Fruit fly (Drosophila melanogaster) whole organism, embryonic: ENCODE measurements around the gene CG31178.

Source experiments
- Atf6 ChIP-seq: fragments of 200-800 bp; sonication (Bioruptor generic); IDR thresholded peaks from 2 replicates; pipeline ENCODE4 v1.3.6; 2022; ENCODE audit warnings: missing biosample characterization, missing genetic modification characterization
- C15 ChIP-seq: fragments of 200-800 bp; sonication (Bioruptor generic); IDR thresholded peaks from 3 replicates; pipeline ENCODE4 v1.3.6; 2022; ENCODE audit warnings: missing biosample characterization, missing genetic modification characterization
- CG10147 ChIP-seq: fragments of 200-800 bp; sonication (Bioruptor generic); optimal IDR thresholded peaks from 2 replicates; lab custom pipeline; 2019; ENCODE audit warnings: missing biosample characterization, mild to moderate bottlenecking, missing genetic modification characterization, moderate library complexity
- CG1024 ChIP-seq: fragments of 200-800 bp; sonication (Bioruptor generic); IDR thresholded peaks from 2 replicates; pipeline ENCODE4 v1.3.6; 2022; ENCODE audit warnings: missing biosample characterization, missing genetic modification characterization
- CG12942 ChIP-seq: fragments of 200-800 bp; sonication (Bioruptor generic); optimal IDR thresholded peaks from 3 replicates; lab custom pipeline; 2016; ENCODE audit warnings: missing biosample characterization, missing genetic modification characterization
- CG13424 ChIP-seq: fragments of 200-800 bp; sonication (Bioruptor generic); optimal IDR thresholded peaks from 2 replicates; lab custom pipeline; 2019; ENCODE audit warnings: missing biosample characterization, mild to moderate bottlenecking, missing genetic modification characterization, moderate library complexity
- CG13775 ChIP-seq: fragments of 200-800 bp; sonication (Bioruptor generic); optimal IDR thresholded peaks from 3 replicates; lab custom pipeline; 2017; ENCODE audit warnings: missing biosample characterization, mild to moderate bottlenecking, missing genetic modification characterization
- CG14050 ChIP-seq: fragments of 200-800 bp; sonication (Bioruptor generic); IDR thresholded peaks from 3 replicates; pipeline ENCODE4 v1.3.6; 2022; ENCODE audit warnings: missing biosample characterization, missing genetic modification characterization
- CG16815 ChIP-seq: fragments of 200-800 bp; sonication (Bioruptor generic); optimal IDR thresholded peaks from 3 replicates; lab custom pipeline; 2017; ENCODE audit warnings: missing biosample characterization, mild to moderate bottlenecking, missing genetic modification characterization
- CG17612 ChIP-seq: fragments of 200-800 bp; sonication (Bioruptor generic); IDR thresholded peaks from 2 replicates; pipeline ENCODE4 v1.3.6; 2022; ENCODE audit warnings: missing biosample characterization, missing genetic modification characterization
- CG18764 ChIP-seq: fragments of 200-800 bp; sonication (Bioruptor generic); optimal IDR thresholded peaks from 3 replicates; lab custom pipeline; 2016; ENCODE audit warnings: missing biosample characterization, missing genetic modification characterization
- CG31224 ChIP-seq: fragments of 200-800 bp; sonication (Bioruptor generic); IDR thresholded peaks from 2 replicates; pipeline ENCODE4 v1.3.6; 2022; ENCODE audit warnings: missing biosample characterization, missing genetic modification characterization
- CG31441 ChIP-seq: fragments of 200-800 bp; sonication (Bioruptor generic); IDR thresholded peaks from 2 replicates; pipeline ENCODE4 v1.3.6; 2022; ENCODE audit warnings: missing biosample characterization, missing genetic modification characterization
- CG33213 ChIP-seq: fragments of 200-800 bp; sonication (Bioruptor generic); optimal IDR thresholded peaks from 3 replicates; lab custom pipeline; 2016; ENCODE audit warnings: missing biosample characterization, missing genetic modification characterization
- CG4730 ChIP-seq: fragments of 200-800 bp; sonication (Bioruptor generic); IDR thresholded peaks from 2 replicates; pipeline ENCODE4 v1.3.6; 2022; ENCODE audit warnings: missing biosample characterization, missing genetic modification characterization
- CG4820 ChIP-seq: fragments of 200-800 bp; sonication (Bioruptor generic); optimal IDR thresholded peaks from 3 replicates; lab custom pipeline; 2016; ENCODE audit warnings: missing biosample characterization, missing genetic modification characterization
- CG5245 ChIP-seq: fragments of 200-800 bp; sonication (Bioruptor generic); optimal IDR thresholded peaks from 3 replicates; lab custom pipeline; 2016; ENCODE audit warnings: missing biosample characterization, missing genetic modification characterization
- CG6272 ChIP-seq: fragments of 200-800 bp; sonication (Bioruptor generic); IDR thresholded peaks from 2 replicates; pipeline ENCODE4 v1.3.6; 2022; ENCODE audit warnings: missing biosample characterization, missing genetic modification characterization
- CG7372 ChIP-seq: fragments of 200-800 bp; sonication (Bioruptor generic); IDR thresholded peaks from 2 replicates; pipeline ENCODE4 v1.3.6; 2022; ENCODE audit warnings: missing biosample characterization, missing genetic modification characterization
- CG7839 ChIP-seq: fragments of 200-800 bp; sonication (Bioruptor generic); optimal IDR thresholded peaks from 3 replicates; lab custom pipeline; 2018; ENCODE audit warnings: missing biosample characterization, mild to moderate bottlenecking, missing genetic modification characterization, moderate library complexity
- CG7987 ChIP-seq: fragments of 200-800 bp; sonication (Bioruptor generic); optimal IDR thresholded peaks from 2 replicates; lab custom pipeline; 2018; ENCODE audit warnings: missing biosample characterization, mild to moderate bottlenecking, missing genetic modification characterization, moderate library complexity
- CG8089 ChIP-seq: fragments of 200-800 bp; sonication (Bioruptor generic); optimal IDR thresholded peaks from 3 replicates; lab custom pipeline; 2016; ENCODE audit warnings: missing biosample characterization, missing genetic modification characterization
- CG8281 ChIP-seq: fragments of 200-800 bp; sonication (Bioruptor generic); optimal IDR thresholded peaks from 2 replicates; lab custom pipeline; 2018; ENCODE audit warnings: missing biosample characterization, mild to moderate bottlenecking, missing genetic modification characterization, moderate library complexity
- CHES-1-like ChIP-seq: fragments of 200-800 bp; sonication (Bioruptor generic); optimal IDR thresholded peaks from 2 replicates; lab custom pipeline; 2016; ENCODE audit warnings: missing biosample characterization, missing genetic modification characterization
- Dbx ChIP-seq: fragments of 200-800 bp; sonication (Bioruptor generic); IDR thresholded peaks from 3 replicates; pipeline ENCODE4 v1.3.6; 2022; ENCODE audit warnings: missing biosample characterization, missing genetic modification characterization
- Dfd ChIP-seq, 2 experiments: fragments of >200 bp; optimal IDR thresholded peaks; 2 replicates each; lab custom pipeline; 2017; ENCODE audit warnings: missing biosample characterization in 2 of 2, missing genetic modification characterization in 2 of 2
- Ets97D ChIP-seq: fragments of 200-800 bp; sonication (Bioruptor generic); optimal IDR thresholded peaks from 3 replicates; lab custom pipeline; 2016; ENCODE audit warnings: missing biosample characterization, missing genetic modification characterization
- Lhr ChIP-seq: fragments of 200-800 bp; sonication (Bioruptor generic); optimal IDR thresholded peaks from 3 replicates; lab custom pipeline; 2017; ENCODE audit warnings: mild to moderate bottlenecking, missing biosample characterization, missing genetic modification reagents, missing genetic modification characterization
- Neu2 ChIP-seq: fragments of 200-800 bp; sonication (Bioruptor generic); optimal IDR thresholded peaks from 3 replicates; lab custom pipeline; 2016; ENCODE audit warnings: missing biosample characterization, missing genetic modification characterization, borderline replicate concordance
- Oaz ChIP-seq: fragments of 200-800 bp; sonication (Bioruptor generic); IDR thresholded peaks from 2 replicates; pipeline ENCODE4 v1.3.6; 2022; ENCODE audit warnings: missing biosample characterization, missing genetic modification characterization
- Oli ChIP-seq: fragments of 200-800 bp; sonication (Bioruptor generic); optimal IDR thresholded peaks from 2 replicates; lab custom pipeline; 2018; ENCODE audit warnings: missing biosample characterization, mild to moderate bottlenecking, missing genetic modification characterization, moderate library complexity
- Vsx1 ChIP-seq: fragments of 200-800 bp; sonication (Bioruptor generic); optimal IDR thresholded peaks from 2 replicates; lab custom pipeline; 2017; ENCODE audit warnings: missing biosample characterization, mild to moderate bottlenecking, missing genetic modification characterization, missing genetic modification reagents
- ac ChIP-seq: fragments of 200-800 bp; sonication (Bioruptor generic); optimal IDR thresholded peaks from 3 replicates; lab custom pipeline; 2017; ENCODE audit warnings: missing biosample characterization, mild to moderate bottlenecking, missing genetic modification characterization
- amos ChIP-seq: fragments of 200-800 bp; sonication (Bioruptor generic); IDR thresholded peaks from 2 replicates; pipeline ENCODE4 v1.3.6; 2022; ENCODE audit warnings: missing biosample characterization, missing genetic modification characterization; ENCODE audit not compliant: partially characterized antibody
- ara ChIP-seq: fragments of 200-800 bp; sonication (Bioruptor generic); IDR thresholded peaks from 2 replicates; pipeline ENCODE4 v1.3.6; 2022; ENCODE audit warnings: missing biosample characterization, missing genetic modification characterization
- ash1 ChIP-seq: fragments of 200-800 bp; sonication (Bioruptor generic); optimal IDR thresholded peaks from 2 replicates; lab custom pipeline; 2018; ENCODE audit warnings: missing biosample characterization, mild to moderate bottlenecking, missing genetic modification characterization
- az2 ChIP-seq: fragments of 200-800 bp; sonication (Bioruptor generic); optimal IDR thresholded peaks from 3 replicates; lab custom pipeline; 2016; ENCODE audit warnings: missing biosample characterization, missing genetic modification characterization
- caup ChIP-seq: fragments of 200-800 bp; sonication (Bioruptor generic); optimal IDR thresholded peaks from 3 replicates; lab custom pipeline; 2017; ENCODE audit warnings: missing biosample characterization, mild to moderate bottlenecking, missing genetic modification characterization, moderate library complexity; ENCODE audit not compliant: severe bottlenecking
- crc ChIP-seq: fragments of 200-800 bp; sonication (Bioruptor generic); optimal IDR thresholded peaks from 2 replicates; lab custom pipeline; 2016; ENCODE audit warnings: missing biosample characterization, missing genetic modification characterization
- crol ChIP-seq: fragments of 200-800 bp; sonication (Bioruptor generic); IDR thresholded peaks from 2 replicates; pipeline ENCODE4 v1.3.6; 2022; ENCODE audit warnings: missing biosample characterization, missing genetic modification characterization
- danr ChIP-seq: fragments of 200-800 bp; sonication (Bioruptor generic); IDR thresholded peaks from 2 replicates; pipeline ENCODE4 v1.3.6; 2022; ENCODE audit warnings: missing biosample characterization, missing genetic modification characterization
- dmrt99B ChIP-seq: fragments of 200-800 bp; sonication (Bioruptor generic); optimal IDR thresholded peaks from 2 replicates; lab custom pipeline; 2018; ENCODE audit warnings: missing biosample characterization, mild to moderate bottlenecking, missing genetic modification characterization, moderate library complexity
- fd102C ChIP-seq: fragments of 200-800 bp; sonication (Bioruptor generic); optimal IDR thresholded peaks from 2 replicates; lab custom pipeline; 2018; ENCODE audit warnings: missing biosample characterization, mild to moderate bottlenecking, missing genetic modification characterization, moderate library complexity
- gro ChIP-seq: fragments of 200-800 bp; sonication (Bioruptor generic); optimal IDR thresholded peaks from 2 replicates; lab custom pipeline; 2016; ENCODE audit warnings: missing biosample characterization, missing genetic modification characterization
- inv ChIP-seq: fragments of 200-800 bp; sonication (Bioruptor generic); IDR thresholded peaks from 2 replicates; pipeline ENCODE4 v1.3.6; 2022; ENCODE audit warnings: missing biosample characterization, missing genetic modification characterization; ENCODE audit not compliant: partially characterized antibody
- jigr1 ChIP-seq: fragments of 200-800 bp; sonication (Bioruptor generic); IDR thresholded peaks from 3 replicates; pipeline ENCODE4 v1.3.6; 2022; ENCODE audit warnings: missing biosample characterization, missing genetic modification characterization
- phol ChIP-seq: fragments of 200-800 bp; sonication (Bioruptor generic); optimal IDR thresholded peaks from 3 replicates; lab custom pipeline; 2018; ENCODE audit warnings: missing biosample characterization, mild to moderate bottlenecking, missing genetic modification characterization, moderate library complexity
- pum ChIP-seq: fragments of 200-800 bp; sonication (Bioruptor generic); optimal IDR thresholded peaks from 2 replicates; lab custom pipeline; 2016; ENCODE audit warnings: missing biosample characterization, missing genetic modification characterization
- scrt ChIP-seq: fragments of 200-800 bp; sonication (Bioruptor generic); optimal IDR thresholded peaks from 2 replicates; lab custom pipeline; 2018; ENCODE audit warnings: missing biosample characterization, mild to moderate bottlenecking, missing genetic modification characterization, moderate library complexity
- trem ChIP-seq: fragments of 200-800 bp; optimal IDR thresholded peaks from 3 replicates; lab custom pipeline; 2019; ENCODE audit warnings: missing biosample characterization, mild to moderate bottlenecking, missing genetic modification characterization, moderate library complexity
- usp ChIP-seq: fragments of >200 bp; optimal IDR thresholded peaks from 2 replicates; lab custom pipeline; 2017; ENCODE audit warnings: missing biosample characterization, missing genetic modification characterization
- wor ChIP-seq: fragments of 200-800 bp; sonication (Bioruptor generic); IDR thresholded peaks from 2 replicates; pipeline ENCODE4 v1.3.6; 2022; ENCODE audit warnings: missing biosample characterization, missing genetic modification characterization

The CG31178 gene

dm6 chr3R:21887588-21888007 is 14.1 kb downstream of the CG31178 start (continued):
- TF ChIP-seq ara (peak; percentile 40), pum (GFP tag; lab: Kevin White, UChicago) (peak; percentile 11), wor (GFP tag; lab: Robert Waterston, UW) (no peak), Oli (peak; percentile 28), CG14050 (GFP tag; lab: Robert Waterston, UW) (no peak), CG8281 (tag; lab: Kevin White, UChicago) (no peak), inv (no peak), CG33213 (GFP tag; lab: Kevin White, UChicago) (no peak), fd102C (no peak), CG31441 (GFP tag; lab: Robert Waterston, UW) (no peak), CG8089 (GFP tag; lab: Kevin White, UChicago) (no peak), Dbx (GFP tag; lab: Robert Waterston, UW) (no peak), Vsx1 (GFP tag; lab: Kevin White, UChicago) (no peak), CG4820 (peak; percentile 44), CG18764 (GFP tag; lab: Kevin White, UChicago) (no peak), C15 (GFP tag; lab: Robert Waterston, UW) (no peak), Neu2 (no peak), crol (GFP tag; lab: Robert Waterston, UW) (no peak), Atf6 (GFP tag; lab: Robert Waterston, UW) (peak; percentile 31; the same call in 1 of the 2 replicates), danr (GFP tag; lab: Robert Waterston, UW) (peak; percentile 24; the same call in 1 of the 2 replicates), CG31224 (GFP tag; lab: Robert Waterston, UW) (peak; percentile 32), ac (GFP tag; lab: Kevin White, UChicago) (no peak), CG13775 (GFP tag; lab: Kevin White, UChicago) (peak; percentile 10), caup (GFP tag; lab: Kevin White, UChicago) (no peak), CG1024 (GFP tag; lab: Robert Waterston, UW) (no peak), jigr1 (GFP tag; lab: Robert Waterston, UW) (no peak), amos (GFP tag; lab: Robert Waterston, UW) (no peak), CG7372 (GFP tag; lab: Robert Waterston, UW) (no peak), CG12942 (GFP tag; lab: Kevin White, UChicago) (no peak), usp (GFP tag; lab: Kevin White, UChicago) (no peak), CG7839 (tag; lab: Kevin White, UChicago) (peak; percentile 75), CHES-1-like (GFP tag; lab: Kevin White, UChicago) (no peak), CG4730 (GFP tag; lab: Robert Waterston, UW) (no peak), scrt (GFP tag; lab: Kevin White, UChicago) (no peak), Ets97D (no peak), CG10147 (GFP tag; lab: Kevin White, UChicago) (no peak), Oaz (GFP tag; lab: Robert Waterston, UW) (no peak), CG6272 (GFP tag; lab: Robert Waterston, UW) (peak; percentile 23; the same call in 1 of the 2 replicates), az2 (peak; percentile 12), CG7987 (GFP tag; lab: Kevin White, UChicago) (no peak), dmrt99B (tag; lab: Kevin White, UChicago) (no peak), gro (no peak), CG17612 (no peak), trem (tag; lab: Kevin White, UChicago) (no peak), Lhr (GFP tag; lab: Kevin White, UChicago) (no peak), CG13424 (tag; lab: Kevin White, UChicago) (peak; percentile 18), phol (peak; percentile 51), CG16815 (GFP tag; lab: Kevin White, UChicago) (peak; percentile 32), crc (no peak), Dfd (GFP tag; optimal IDR thresholded peaks at IDR 0.05; lab: Kevin White, UChicago) (no peak), ash1 (GFP tag; lab: Kevin White, UChicago) (no peak), CG5245 (GFP tag; lab: Kevin White, UChicago) (peak; percentile 33)
